Worm (Caenorhabditis elegans): ENCODE data around the gene C25E10.17.

DNA sequence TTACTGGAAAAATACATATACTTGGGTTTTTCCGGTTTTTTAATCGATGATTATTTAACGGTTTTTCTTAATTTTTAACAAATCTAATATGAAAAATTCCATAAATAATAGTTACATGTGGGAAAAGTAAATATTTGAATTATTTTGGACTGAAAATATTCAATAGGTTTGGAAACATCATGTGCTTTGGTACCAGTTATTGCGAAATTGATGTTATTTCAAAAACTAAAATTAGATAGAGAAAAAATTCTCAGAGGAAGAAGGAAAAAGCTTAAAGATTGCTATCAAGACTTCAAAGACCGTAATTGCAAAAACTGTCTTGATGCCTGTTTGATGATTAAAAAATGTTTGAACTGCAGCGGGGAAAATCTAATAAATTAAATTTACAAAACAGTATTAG is 17.6 kb upstream of the C25E10.17 start:
- TF ChIP-seq nhr-11 (tag; optimal IDR thresholded peaks at IDR 0.05) = no peak
- TF ChIP-seq lin-11 (tag; optimal IDR thresholded peaks at IDR 0.05) = no peak
- no peak for TF ChIP-seq snpc-4 (tag; optimal IDR thresholded peaks at IDR 0.05)
- no peak for TF ChIP-seq lsy-2 (tag; optimal IDR thresholded peaks at IDR 0.05)
- no peak for TF ChIP-seq zag-1 (tag; optimal IDR thresholded peaks at IDR 0.05)
- no peak for TF ChIP-seq mab-5 (tag; optimal IDR thresholded peaks at IDR 0.05)
- no peak for TF ChIP-seq egl-27 (tag; optimal IDR thresholded peaks at IDR 0.05)
- no peak for TF ChIP-seq ztf-11 (tag; optimal IDR thresholded peaks at IDR 0.05)

All from whole organism, L2 larva.